Worm (Caenorhabditis elegans): ENCODE results near the gene srbc-12.
"Not testable (repeated sequence)": the region's sequence is repeated elsewhere in the genome, so short reads cannot be mapped to it uniquely, and the experiment has no call there.

- TF ChIP-seq hnd-1 (tag; optimal IDR thresholded peaks at IDR 0.05); ama-1 (optimal IDR thresholded peaks at IDR 0.05); tbx-37 (GFP tag; conservative IDR thresholded peaks at IDR 0.05); flt-1 (GFP tag; IDR thresholded peaks at IDR 0.05); tra-4 (tag; optimal IDR thresholded peaks at IDR 0.05); F13C5.2 (tag; optimal IDR thresholded peaks at IDR 0.05); tbx-11 (GFP tag; IDR thresholded peaks at IDR 0.05); ceh-36 (tag; optimal IDR thresholded peaks at IDR 0.05); pes-1 (GFP tag; IDR thresholded peaks at IDR 0.05); hmg-4 (GFP tag; optimal IDR thresholded peaks at IDR 0.05); B0310.2 (tag; optimal IDR thresholded peaks at IDR 0.05): not testable (repeated sequence)
Observed at ce11 chrV:843118-843517, 6.5 kb upstream of the srbc-12 start, which contains the start of gene K09C6.8.

Data from whole organism, early embryonic.